Worm (Caenorhabditis elegans) whole organism, L4 larva: Measurements from ENCODE around the gene Y70C5A.2.

Experiments used
- F49E8.2 ChIP-seq: sonication (generic microtip); optimal IDR thresholded peaks from 2 replicates; lab custom pipeline; 2016; ENCODE audit warnings: missing compliant biosample characterization, mild to moderate bottlenecking, missing genetic modification characterization, borderline replicate concordance
- R02D3.7 ChIP-seq: fragments of 150-350 bp; sonication (generic microtip); optimal IDR thresholded peaks from 3 replicates; lab custom pipeline; 2014; ENCODE audit warnings: missing biosample characterization, missing genetic modification characterization
- T20F7.1 ChIP-seq: fragments of 200-800 bp; sonication (Bioruptor generic); optimal IDR thresholded peaks from 2 replicates; lab custom pipeline; 2018; ENCODE audit warnings: mild to moderate bottlenecking, missing genetic modification characterization, missing compliant biosample characterization
- ZK546.5 ChIP-seq, 2 experiments: sonication (generic microtip); optimal IDR thresholded peaks; 2 replicates each; lab custom pipeline; 2017; ENCODE audit warnings: missing biosample characterization in 2 of 2, missing genetic modification characterization in 2 of 2
- aha-1 ChIP-seq: fragments of 150-350 bp; peaks from one replicate; lab custom pipeline; 2014; ENCODE audit warnings: missing biosample characterization, missing genetic modification characterization
- aly-2 ChIP-seq: sonication (generic microtip); optimal IDR thresholded peaks from 2 replicates; lab custom pipeline; 2018; ENCODE audit warnings: missing biosample characterization, missing genetic modification characterization
- ama-1 ChIP-seq: fragments of 150-350 bp; optimal IDR thresholded peaks from 2 replicates; lab custom pipeline; 2014; ENCODE audit warnings: inconsistent platforms, mixed read lengths
- arid-1 ChIP-seq: fragments of 200-800 bp; sonication (Bioruptor generic); conservative IDR thresholded peaks from 2 replicates; pipeline ENCODE4 v1.3.6; 2022; ENCODE audit warnings: missing genetic modification reagents, missing genetic modification characterization, missing compliant biosample characterization
- attf-4 ChIP-seq: sonication (generic microtip); optimal IDR thresholded peaks from 3 replicates; lab custom pipeline; 2017; ENCODE audit warnings: missing biosample characterization, missing genetic modification characterization
- ceh-20 ChIP-seq: fragments of 200-800 bp; sonication (Bioruptor generic); IDR thresholded peaks from 2 replicates; pipeline ENCODE4 v1.3.6; 2022; ENCODE audit warnings: missing genetic modification reagents, missing genetic modification characterization, missing compliant biosample characterization
- ceh-28 ChIP-seq: fragments of 150-350 bp; optimal IDR thresholded peaks from 2 replicates; lab custom pipeline; 2014; ENCODE audit warnings: missing biosample characterization, missing genetic modification reagents, missing genetic modification characterization
- ceh-62 ChIP-seq: sonication (generic microtip); optimal IDR thresholded peaks from 2 replicates; lab custom pipeline; 2017; ENCODE audit warnings: missing biosample characterization, missing genetic modification characterization
- ces-1 ChIP-seq: fragments of 150-350 bp; sonication (generic microtip); optimal IDR thresholded peaks from 4 replicates; lab custom pipeline; 2014; ENCODE audit warnings: missing biosample characterization, missing genetic modification reagents, missing genetic modification characterization
- cey-2 ChIP-seq: sonication (generic microtip); optimal IDR thresholded peaks from 3 replicates; lab custom pipeline; 2017; ENCODE audit warnings: missing genetic modification characterization, mild to moderate bottlenecking, missing compliant biosample characterization, antibody characterized with exemption, borderline replicate concordance; ENCODE audit not compliant: insufficient read depth
- ctbp-1 ChIP-seq: fragments of 200-800 bp; sonication (Bioruptor generic); IDR thresholded peaks from 2 replicates; pipeline ENCODE4 v1.3.6; 2022; ENCODE audit warnings: missing genetic modification reagents, missing genetic modification characterization, missing compliant biosample characterization
- daf-12 ChIP-seq: fragments of 150-350 bp; optimal IDR thresholded peaks from 2 replicates; lab custom pipeline; 2014; ENCODE audit warnings: missing biosample characterization, missing genetic modification reagents, missing genetic modification characterization
- daf-16 ChIP-seq, 3 experiments: sonication (generic microtip); optimal IDR thresholded peaks; 2 replicates each; lab custom pipeline; 2016 to 2017; ENCODE audit warnings: missing genetic modification characterization in 3 of 3, missing genetic modification reagents in 3 of 3, mild to moderate bottlenecking in 2 of 3, missing compliant biosample characterization in 2 of 3, missing biosample characterization in 1 of 3, moderate library complexity in 1 of 3
- daf-19 ChIP-seq: fragments of 200-800 bp; sonication (Bioruptor generic); conservative IDR thresholded peaks from 2 replicates; pipeline ENCODE4 v1.3.6; 2022; ENCODE audit warnings: missing genetic modification characterization, missing compliant biosample characterization
- dmd-6 ChIP-seq: fragments of 200-800 bp; sonication (Bioruptor generic); IDR thresholded peaks from 2 replicates; pipeline ENCODE4 v1.3.6; 2022; ENCODE audit warnings: missing genetic modification reagents, missing genetic modification characterization, missing compliant biosample characterization
- dmd-8 ChIP-seq: fragments of 200-800 bp; sonication (Bioruptor generic); IDR thresholded peaks from 2 replicates; pipeline ENCODE4 v1.3.6; 2022; ENCODE audit warnings: missing genetic modification characterization, missing compliant biosample characterization
- dmd-9 ChIP-seq: fragments of 200-800 bp; sonication (Bioruptor generic); IDR thresholded peaks from 2 replicates; pipeline ENCODE4 v1.3.6; 2022; ENCODE audit warnings: missing genetic modification reagents, missing genetic modification characterization, missing compliant biosample characterization
- dpl-1 ChIP-seq: fragments of 150-350 bp; optimal IDR thresholded peaks from 2 replicates; lab custom pipeline; 2014; ENCODE audit warnings: missing biosample characterization, missing genetic modification reagents, missing genetic modification characterization
- dve-1 ChIP-seq: sonication (generic microtip); optimal IDR thresholded peaks from 2 replicates; lab custom pipeline; 2017; ENCODE audit warnings: antibody characterized with exemption, mild to moderate bottlenecking, missing genetic modification characterization, missing compliant biosample characterization; ENCODE audit not compliant: insufficient read depth
- egl-27 ChIP-seq: sonication (generic microtip); optimal IDR thresholded peaks from 3 replicates; lab custom pipeline; 2017; ENCODE audit warnings: missing biosample characterization, missing genetic modification reagents, missing genetic modification characterization
- egl-43 ChIP-seq: fragments of 200-800 bp; sonication (Bioruptor generic); IDR thresholded peaks from 2 replicates; pipeline ENCODE4 v1.3.6; 2022; ENCODE audit warnings: missing genetic modification reagents, missing genetic modification characterization, missing compliant biosample characterization
- hlh-11 ChIP-seq: fragments of 200-800 bp; sonication (Bioruptor generic); optimal IDR thresholded peaks from 2 replicates; lab custom pipeline; 2018; ENCODE audit warnings: mild to moderate bottlenecking, missing genetic modification characterization, missing compliant biosample characterization
- hlh-30 ChIP-seq: sonication (generic microtip); optimal IDR thresholded peaks from 2 replicates; lab custom pipeline; 2017; ENCODE audit warnings: antibody characterized with exemption, mild to moderate bottlenecking, missing genetic modification characterization, missing compliant biosample characterization; ENCODE audit not compliant: insufficient read depth
- jun-1 ChIP-seq: fragments of 150-350 bp; optimal IDR thresholded peaks from 2 replicates; lab custom pipeline; 2014; ENCODE audit warnings: missing biosample characterization, missing genetic modification reagents, missing genetic modification characterization
- lin-13 ChIP-seq: fragments of 150-350 bp; optimal IDR thresholded peaks from 2 replicates; lab custom pipeline; 2014; ENCODE audit warnings: missing biosample characterization, missing genetic modification reagents, missing genetic modification characterization
- lin-15B ChIP-seq: fragments of 150-350 bp; sonication (generic microtip); optimal IDR thresholded peaks from 3 replicates; lab custom pipeline; 2014; ENCODE audit warnings: missing biosample characterization, missing genetic modification characterization
- lir-3 ChIP-seq: sonication (generic microtip); optimal IDR thresholded peaks from 2 replicates; lab custom pipeline; 2016; ENCODE audit warnings: mild to moderate bottlenecking, missing genetic modification characterization, missing compliant biosample characterization
- lsy-2 ChIP-seq, 2 experiments: fragments of 150-350 bp in 1 of 2; sonication (generic microtip) in 1 of 2; optimal IDR thresholded peaks; 2 replicates each; lab custom pipeline; 2014 to 2017; ENCODE audit warnings: missing biosample characterization in 2 of 2, missing genetic modification characterization in 2 of 2
- mdl-1 ChIP-seq, 2 experiments: fragments of 150-350 bp in 1 of 2; sonication (generic microtip) in 1 of 2; optimal IDR thresholded peaks; 2 replicates each; lab custom pipeline; 2014 to 2017; ENCODE audit warnings: missing biosample characterization in 2 of 2, missing genetic modification characterization in 2 of 2
- mdt-29 ChIP-seq: fragments of 200-800 bp; sonication (Bioruptor generic); IDR thresholded peaks from 2 replicates; pipeline ENCODE4 v1.3.6; 2022; ENCODE audit warnings: missing genetic modification reagents, missing genetic modification characterization, missing compliant biosample characterization
- nhr-10 ChIP-seq: fragments of 150-350 bp; optimal IDR thresholded peaks from 2 replicates; lab custom pipeline; 2014; ENCODE audit warnings: missing biosample characterization, missing genetic modification characterization
- nhr-111 ChIP-seq: fragments of 200-800 bp; sonication (Bioruptor generic); optimal IDR thresholded peaks from 2 replicates; lab custom pipeline; 2018; ENCODE audit warnings: mild to moderate bottlenecking, missing genetic modification characterization, missing compliant biosample characterization
- nhr-42 ChIP-seq: fragments of 200-800 bp; sonication (Bioruptor generic); IDR thresholded peaks from 2 replicates; pipeline ENCODE4 v1.3.6; 2022; ENCODE audit warnings: missing genetic modification characterization, missing compliant biosample characterization
- nhr-48 ChIP-seq: sonication (generic microtip); optimal IDR thresholded peaks from 2 replicates; lab custom pipeline; 2016; ENCODE audit warnings: mild to moderate bottlenecking, missing genetic modification characterization, missing compliant biosample characterization
- nhr-6 ChIP-seq: fragments of 150-350 bp; optimal IDR thresholded peaks from 2 replicates; lab custom pipeline; 2014; ENCODE audit warnings: missing biosample characterization, missing genetic modification characterization
- pqm-1 ChIP-seq: sonication (generic microtip); optimal IDR thresholded peaks from 2 replicates; lab custom pipeline; 2017; ENCODE audit warnings: missing biosample characterization, missing genetic modification characterization
- saeg-2 ChIP-seq: fragments of 200-800 bp; sonication (Bioruptor generic); IDR thresholded peaks from 2 replicates; pipeline ENCODE4 v1.3.6; 2022; ENCODE audit warnings: missing genetic modification reagents, missing genetic modification characterization, missing compliant biosample characterization
- sdz-12 ChIP-seq: fragments of 200-800 bp; sonication (Bioruptor generic); optimal IDR thresholded peaks from 2 replicates; lab custom pipeline; 2018; ENCODE audit warnings: mild to moderate bottlenecking, missing genetic modification characterization, missing compliant biosample characterization
- snpc-1.2 ChIP-seq: fragments of 200-800 bp; sonication (Bioruptor generic); IDR thresholded peaks from 2 replicates; pipeline ENCODE4 v1.3.6; 2022; ENCODE audit warnings: missing genetic modification reagents, missing genetic modification characterization, missing compliant biosample characterization
- tra-1 ChIP-seq: fragments of 200-800 bp; sonication (Bioruptor generic); IDR thresholded peaks from 2 replicates; pipeline ENCODE4 v1.3.6; 2022; ENCODE audit warnings: missing genetic modification reagents, missing genetic modification characterization, missing compliant biosample characterization
- unc-39 ChIP-seq: sonication (generic microtip); optimal IDR thresholded peaks from 2 replicates; lab custom pipeline; 2017; ENCODE audit warnings: missing biosample characterization, missing genetic modification characterization
- unc-62 ChIP-seq, 3 experiments: fragments of 150-350 bp in 1 of 3; sonication (generic microtip); optimal IDR thresholded peaks in 2 of 3; peaks in 1 of 3; 1 replicate in 1 of 3; 2 replicates in 2 of 3; lab custom pipeline; 2014 to 2017; ENCODE audit warnings: missing biosample characterization in 3 of 3, missing genetic modification characterization in 3 of 3, missing genetic modification reagents in 3 of 3, missing genotype in 1 of 3
- vab-7 ChIP-seq: fragments of 200-800 bp; sonication (Bioruptor generic); IDR thresholded peaks from 2 replicates; pipeline ENCODE4 v1.3.6; 2022; ENCODE audit warnings: missing genetic modification reagents, missing genetic modification characterization, missing compliant biosample characterization
- zip-11 ChIP-seq: fragments of 200-800 bp; sonication (Bioruptor generic); IDR thresholded peaks from 2 replicates; pipeline ENCODE4 v1.3.6; 2022; ENCODE audit warnings: missing genetic modification characterization, missing compliant biosample characterization

Gene Y70C5A.2

DNA sequence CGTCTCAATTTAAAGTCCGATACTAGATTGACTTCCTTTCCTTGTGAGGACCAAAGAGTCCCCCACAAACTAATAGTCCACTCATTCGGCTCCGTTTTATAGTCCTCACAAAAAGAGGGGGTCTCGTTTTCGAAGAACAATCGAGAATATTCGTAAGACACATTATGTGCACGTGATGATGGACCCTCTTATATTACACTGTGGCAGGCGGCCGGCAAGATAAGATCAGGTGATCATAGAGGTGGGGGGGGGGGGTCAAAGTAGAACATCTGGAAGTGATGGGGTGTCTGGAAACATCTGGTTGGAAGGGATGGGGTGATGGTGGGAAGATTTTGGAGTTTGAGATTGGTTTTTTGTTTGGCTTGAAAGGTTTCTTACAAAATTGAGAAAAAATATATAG, 24.6 kb downstream of the Y70C5A.2 start:
- TF ChIP-seq F49E8.2 (no peak), R02D3.7 (tag; lab: Kevin White, UChicago) (no peak), tra-1 (GFP tag; lab: Robert Waterston, UW) (0 out of 2 replicates have a peak, but pooled peaks have one; percentile 35), dmd-6 (GFP tag; lab: Robert Waterston, UW) (peak; percentile 14; the same call in 1 of the 2 replicates), ces-1 (GFP tag; lab: Kevin White, UChicago) (no peak), nhr-111 (GFP tag; lab: Kevin White, UChicago) (no peak), dpl-1 (GFP tag; lab: Kevin White, UChicago) (no peak), daf-16 (GFP tag; optimal IDR thresholded peaks at IDR 0.05; lab: Kevin White, UChicago) (no peak), daf-16 (tag; optimal IDR thresholded peaks at IDR 0.05; lab: Kevin White, UChicago) (no peak), egl-43 (no peak), ama-1 (no peak), attf-4 (tag; lab: Kevin White, UChicago) (no peak), nhr-42 (no peak), sdz-12 (no peak), dve-1 (tag; lab: Kevin White, UChicago) (peak; percentile 38), ctbp-1 (no peak), nhr-6 (tag; lab: Kevin White, UChicago) (no peak), arid-1 (GFP tag; lab: Robert Waterston, UW) (no peak), mdl-1 (tag; optimal IDR thresholded peaks at IDR 0.05; lab: Kevin White, UChicago) (no peak), cey-2 (tag; lab: Kevin White, UChicago) (no peak), pqm-1 (tag; lab: Kevin White, UChicago) (no peak), egl-27 (tag; lab: Kevin White, UChicago) (no peak), mdt-29 (GFP tag; lab: Robert Waterston, UW) (peak; percentile 95), unc-62 (GFP tag; optimal IDR thresholded peaks at IDR 0.05 in 1 of 2; lab: Kevin White, UChicago) (no peak), unc-62 (tag; optimal IDR thresholded peaks at IDR 0.05; lab: Kevin White, UChicago) (no peak), dmd-9 (GFP tag; lab: Robert Waterston, UW) (no peak), hlh-11 (tag; lab: Kevin White, UChicago) (peak; percentile 66), T20F7.1 (GFP tag; lab: Kevin White, UChicago) (no peak), ZK546.5 (tag; optimal IDR thresholded peaks at IDR 0.05; lab: Kevin White, UChicago) (no peak), nhr-10 (tag; lab: Kevin White, UChicago) (no peak), dmd-8 (GFP tag; lab: Robert Waterston, UW) (no peak), ceh-62 (no peak), daf-12 (tag; lab: Kevin White, UChicago) (no peak), lin-15B (tag; lab: Kevin White, UChicago) (no peak), hlh-30 (tag; lab: Kevin White, UChicago) (peak; percentile 64), ceh-28 (tag; lab: Kevin White, UChicago) (no peak), snpc-1.2 (GFP tag; lab: Robert Waterston, UW) (no peak), lsy-2 (tag; optimal IDR thresholded peaks at IDR 0.05; lab: Kevin White, UChicago) (no peak), vab-7 (GFP tag; lab: Robert Waterston, UW) (no peak), saeg-2 (GFP tag; lab: Robert Waterston, UW) (no peak), aly-2 (no peak), aha-1 (tag; lab: Kevin White, UChicago) (peak; percentile 1), lin-13 (no peak), unc-39 (tag; lab: Kevin White, UChicago) (no peak), nhr-48 (tag; lab: Kevin White, UChicago) (no peak), daf-19 (no peak), jun-1 (tag; lab: Kevin White, UChicago) (no peak), ceh-20 (GFP tag; lab: Robert Waterston, UW) (no peak), zip-11 (no peak), lir-3 (tag; lab: Kevin White, UChicago) (no peak)
